Fruit fly (Drosophila melanogaster) Kc167 (cell line): ENCODE results near the gene CG32379.

ENCODE experiments used
- Myc ChIP-seq: fragments of >200 bp; optimal IDR thresholded peaks from 2 replicates; lab custom pipeline; 2017; ENCODE audit warnings: missing external identifiers
- Sin3A ChIP-seq: fragments of >200 bp; optimal IDR thresholded peaks from 2 replicates; lab custom pipeline; 2018; ENCODE audit warnings: missing external identifiers
- h ChIP-seq: fragments of >200 bp; optimal IDR thresholded peaks from 3 replicates; lab custom pipeline; 2018; ENCODE audit warnings: missing external identifiers
- insv ChIP-seq: fragments of >200 bp; optimal IDR thresholded peaks from 3 replicates; lab custom pipeline; 2018; ENCODE audit warnings: missing external identifiers
- psq ChIP-seq: fragments of >200 bp; optimal IDR thresholded peaks from 2 replicates; lab custom pipeline; 2017; ENCODE audit warnings: missing external identifiers
- ttk ChIP-seq: sonication (Bioruptor generic); optimal IDR thresholded peaks from 2 replicates; lab custom pipeline; 2017; ENCODE audit warnings: missing external identifiers

Gene CG32379

dm6 chr3L:7404081-7404480, 7.9 kb downstream of the CG32379 start, which contains the start of gene CG8560:
Gene CG8560, minus strand, starts transcription at chr3L:7404181.
- TF ChIP-seq ttk (lab: Kevin White, UChicago) = no peak
- no peak for TF ChIP-seq insv (lab: Kevin White, UChicago)
- TF ChIP-seq psq (lab: Kevin White, UChicago) = no peak
- no peak for TF ChIP-seq h (lab: Kevin White, UChicago)
- TF ChIP-seq Sin3A (lab: Kevin White, UChicago) = no peak
- no peak for TF ChIP-seq Myc (lab: Kevin White, UChicago)

dm6 chr3L:7422578-7422977, 26.4 kb downstream of the CG32379 start:
- TF ChIP-seq Myc (lab: Kevin White, UChicago) (no peak), insv (lab: Kevin White, UChicago) (no peak), Sin3A (lab: Kevin White, UChicago) (no peak), psq (lab: Kevin White, UChicago) (no peak), h (lab: Kevin White, UChicago) (no peak)

DNA sequence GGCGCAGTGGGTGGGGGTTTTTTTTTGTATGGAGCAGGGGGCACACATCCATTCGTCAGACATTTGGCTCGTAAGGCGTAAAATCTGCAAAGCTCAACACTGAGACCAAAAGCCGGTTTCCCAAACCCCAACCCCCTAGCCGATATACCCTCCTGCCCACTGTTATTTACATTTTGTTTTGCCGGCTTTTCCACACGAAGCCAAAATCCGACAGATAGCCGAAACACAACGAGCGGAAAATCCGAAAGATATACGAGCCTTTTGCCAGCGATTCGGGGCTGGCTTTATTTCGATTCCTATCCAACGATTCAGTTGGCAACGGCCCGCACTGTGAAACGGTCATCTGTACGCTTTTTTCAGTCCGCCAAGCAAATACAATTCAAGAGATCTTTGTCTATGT, 27.4 kb downstream of the CG32379 start, which contains the start of gene CG42458:
CG42458 (plus strand) TSS at position 311 of the 400 bp plus-strand sequence.
- no peak for TF ChIP-seq Sin3A (lab: Kevin White, UChicago)

- no peak for TF ChIP-seq ttk (lab: Kevin White, UChicago)
- no peak for TF ChIP-seq Sin3A (lab: Kevin White, UChicago)
- no peak for TF ChIP-seq psq (lab: Kevin White, UChicago)
Observed at dm6 chr3L:7432265-7432664, 36.1 kb downstream of the CG32379 start.

- no peak for TF ChIP-seq Myc (lab: Kevin White, UChicago)
- TF ChIP-seq insv (lab: Kevin White, UChicago) = no peak
Observed at dm6 chr3L:7432811-7433324, 36.7 kb downstream of the CG32379 start.

DNA sequence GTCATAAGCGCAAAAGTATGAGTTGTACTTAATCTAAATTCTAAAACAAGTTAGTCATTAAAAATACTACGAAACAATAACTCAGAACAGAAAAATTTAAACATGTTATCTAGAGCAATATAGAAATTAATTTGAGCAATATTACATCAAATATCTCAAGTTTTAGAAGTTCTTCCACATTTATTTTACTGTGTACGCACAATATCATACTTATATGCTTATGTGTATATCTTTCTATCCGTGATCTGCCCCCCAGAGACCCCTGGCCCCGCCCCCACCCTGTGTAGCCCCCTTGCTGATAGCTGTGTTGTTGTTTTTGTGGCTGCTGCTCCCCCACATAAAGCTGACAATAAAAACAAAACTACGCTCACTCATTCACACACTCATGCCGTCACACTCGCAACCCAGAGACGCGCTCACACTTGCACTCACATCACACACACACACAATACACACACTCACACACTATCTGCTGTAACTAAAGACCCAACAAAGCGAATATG, 37.2 kb downstream of the CG32379 start:
- TF ChIP-seq psq (lab: Kevin White, UChicago) (no peak), Sin3A (lab: Kevin White, UChicago) (no peak), h (lab: Kevin White, UChicago) (no peak)

dm6 chr3L:7434198-7434597, 38.0 kb downstream of the CG32379 start:
- no peak for TF ChIP-seq ttk (lab: Kevin White, UChicago)
- no peak for TF ChIP-seq h (lab: Kevin White, UChicago)
- no peak for TF ChIP-seq insv (lab: Kevin White, UChicago)
- TF ChIP-seq psq (lab: Kevin White, UChicago) = no peak
- TF ChIP-seq Myc (lab: Kevin White, UChicago) = no peak
- no peak for TF ChIP-seq Sin3A (lab: Kevin White, UChicago)

- TF ChIP-seq Myc (lab: Kevin White, UChicago) (no peak), h (lab: Kevin White, UChicago) (no peak), insv (lab: Kevin White, UChicago) (no peak), psq (lab: Kevin White, UChicago) (no peak), Sin3A (lab: Kevin White, UChicago) (no peak), ttk (lab: Kevin White, UChicago) (no peak)
Observed at dm6 chr3L:7434715-7435653, 38.8 kb downstream of the CG32379 start, which contains the start of gene Rac2. Gene Rac2, minus strand, starts transcription at chr3L:7435190.

DNA sequence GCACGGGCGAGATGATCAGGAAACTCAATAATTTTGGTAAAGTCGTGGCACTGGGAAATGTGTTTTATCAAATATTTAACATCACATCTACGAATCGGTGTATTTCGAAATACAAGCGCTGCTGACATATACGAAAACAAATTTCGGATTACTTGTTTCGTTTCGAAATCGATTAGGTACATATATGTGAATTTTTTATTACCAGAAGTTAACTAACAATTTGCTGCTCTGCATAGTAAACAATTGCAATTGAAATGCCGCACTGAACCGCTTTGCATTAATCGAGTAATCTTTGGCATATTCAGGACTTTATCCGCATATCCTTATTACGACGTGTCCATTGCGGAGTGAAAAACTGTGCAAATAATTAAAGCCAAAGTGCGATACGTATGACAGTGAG, 41.2 kb downstream of the CG32379 start, which contains the start of gene CG14835:
CG14835 (minus strand) TSS at position 101 of the 400 bp plus-strand sequence.
- no peak for TF ChIP-seq Sin3A (lab: Kevin White, UChicago)
- TF ChIP-seq ttk (lab: Kevin White, UChicago) = no peak
- TF ChIP-seq h (lab: Kevin White, UChicago) = no peak
- no peak for TF ChIP-seq Myc (lab: Kevin White, UChicago)
- TF ChIP-seq psq (lab: Kevin White, UChicago) = no peak
- TF ChIP-seq insv (lab: Kevin White, UChicago) = no peak

- TF ChIP-seq h (lab: Kevin White, UChicago) = no peak
- no peak for TF ChIP-seq ttk (lab: Kevin White, UChicago)
- no peak for TF ChIP-seq insv (lab: Kevin White, UChicago)
- TF ChIP-seq psq (lab: Kevin White, UChicago) = no peak
- no peak for TF ChIP-seq Sin3A (lab: Kevin White, UChicago)
- TF ChIP-seq Myc (lab: Kevin White, UChicago) = no peak
Observed at dm6 chr3L:7439305-7439704, 43.1 kb downstream of the CG32379 start, which contains the start of gene sphinx1. Gene sphinx1, minus strand, starts transcription at chr3L:7439405.

- TF ChIP-seq ttk (lab: Kevin White, UChicago) (no peak), Myc (lab: Kevin White, UChicago) (no peak), psq (lab: Kevin White, UChicago) (no peak), h (lab: Kevin White, UChicago) (no peak), Sin3A (lab: Kevin White, UChicago) (no peak), insv (lab: Kevin White, UChicago) (no peak)
Observed at dm6 chr3L:7440633-7441032, 44.5 kb downstream of the CG32379 start, which contains the start of gene sphinx2. Gene sphinx2, minus strand, starts transcription at chr3L:7440733.
